Fruit fly (Drosophila melanogaster): ENCODE results near the gene CG43322.

DNA sequence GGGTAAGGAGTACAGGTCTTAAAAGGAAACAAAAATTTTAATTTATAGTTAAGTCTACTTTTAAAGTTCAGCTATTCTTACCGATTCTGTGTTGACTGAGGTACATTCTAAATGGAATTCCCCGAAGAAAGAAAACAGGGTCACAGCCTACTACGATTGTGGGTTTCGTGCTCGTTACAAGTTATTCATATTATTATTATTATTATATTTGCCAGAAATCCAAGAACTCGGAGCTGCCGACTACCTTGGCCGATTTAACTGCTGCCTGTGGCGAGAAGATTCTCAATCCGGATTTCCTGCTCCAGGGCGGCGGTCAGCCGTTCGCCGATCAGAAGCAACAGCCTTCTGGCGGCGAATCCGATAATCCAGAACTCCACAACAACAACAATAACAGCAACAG lies 47.6 kb downstream of the CG43322 start, which contains the start of gene Mst27D:
- TF ChIP-seq CG11617 (GFP tag; optimal IDR thresholded peaks at IDR 0.05) (no peak), tj (GFP tag; optimal IDR thresholded peaks at IDR 0.05) (no peak), bab1 (GFP tag; optimal IDR thresholded peaks at IDR 0.05) (no peak), CG33017 (tag; optimal IDR thresholded peaks at IDR 0.05) (no peak), CG1620 (GFP tag; optimal IDR thresholded peaks at IDR 0.05) (no peak)
